Fruit fly (Drosophila melanogaster) whole organism, wandering third instar larva: ENCODE data around the gene Acsf3.

ENCODE experiments used
- CG9705 ChIP-seq: fragments of 200-800 bp; sonication (Bioruptor generic); optimal IDR thresholded peaks from 2 replicates; lab custom pipeline; 2018; ENCODE audit warnings: missing biosample characterization, mild to moderate bottlenecking, missing genetic modification characterization
- CrebA ChIP-seq: fragments of 200-800 bp; sonication (Bioruptor generic); optimal IDR thresholded peaks from 2 replicates; lab custom pipeline; 2016; ENCODE audit warnings: missing biosample characterization, mild to moderate bottlenecking, missing genetic modification characterization, borderline replicate concordance
- Dif ChIP-seq: fragments of 200-275, 200-300 bp; sonication (Bioruptor generic); optimal IDR thresholded peaks from 2 replicates; lab custom pipeline; 2018; ENCODE audit warnings: missing biosample characterization, missing genetic modification characterization; ENCODE audit not compliant: partially characterized antibody
- GATAd ChIP-seq: sonication (Bioruptor generic); optimal IDR thresholded peaks from 2 replicates; lab custom pipeline; 2016; ENCODE audit warnings: missing biosample characterization, missing genetic modification characterization
- HLH106 ChIP-seq: fragments of 200-800 bp; optimal IDR thresholded peaks from 3 replicates; lab custom pipeline; 2019; ENCODE audit warnings: missing biosample characterization, mild to moderate bottlenecking, missing genetic modification characterization, moderate library complexity
- Hnf4 ChIP-seq: fragments of 200-800 bp; sonication (Bioruptor generic); optimal IDR thresholded peaks from 2 replicates; lab custom pipeline; 2016; ENCODE audit warnings: missing biosample characterization, mild to moderate bottlenecking, missing genetic modification characterization
- Hr78 ChIP-seq: fragments of >200 bp; optimal IDR thresholded peaks from 2 replicates; lab custom pipeline; 2017; ENCODE audit warnings: missing biosample characterization, missing genetic modification characterization
- Hr83 ChIP-seq: fragments of 200-300 bp; sonication (Bioruptor generic); optimal IDR thresholded peaks from 2 replicates; lab custom pipeline; 2016; ENCODE audit warnings: missing biosample characterization, mild to moderate bottlenecking, missing genetic modification characterization, moderate library complexity; ENCODE audit not compliant: poor library complexity, severe bottlenecking
- Jra ChIP-seq: sonication (Bioruptor generic); optimal IDR thresholded peaks from 2 replicates; lab custom pipeline; 2016; ENCODE audit warnings: missing biosample characterization, missing genetic modification characterization
- Mio ChIP-seq: sonication (Bioruptor generic); optimal IDR thresholded peaks from 2 replicates; lab custom pipeline; 2016; ENCODE audit warnings: missing biosample characterization, missing genetic modification characterization
- N ChIP-seq: fragments of >200 bp; optimal IDR thresholded peaks from 2 replicates; lab custom pipeline; 2018; ENCODE audit warnings: missing biosample characterization, missing external identifiers, missing genetic modification characterization
- OdsH ChIP-seq: fragments of 200-800 bp; sonication (Bioruptor generic); optimal IDR thresholded peaks from 2 replicates; lab custom pipeline; 2016; ENCODE audit warnings: missing biosample characterization, mild to moderate bottlenecking, missing genetic modification characterization
- Rel ChIP-seq, 2 experiments: fragments of 200-800 bp; sonication (Bioruptor generic) in 1 of 2; optimal IDR thresholded peaks; 2 replicates in 1 of 2; 3 replicates in 1 of 2; lab custom pipeline; 2016 to 2019; ENCODE audit warnings: mild to moderate bottlenecking in 2 of 2, missing biosample characterization in 2 of 2, missing genetic modification characterization in 2 of 2, moderate library complexity in 1 of 2
- Sp1 ChIP-seq: fragments of 200-800 bp; sonication (Bioruptor generic); optimal IDR thresholded peaks from 3 replicates; lab custom pipeline; 2019; ENCODE audit warnings: missing biosample characterization, mild to moderate bottlenecking, missing genetic modification characterization, moderate library complexity
- Vsx2 ChIP-seq: fragments of 200-300, 225-300 bp; sonication (Bioruptor generic); optimal IDR thresholded peaks from 2 replicates; lab custom pipeline; 2018; ENCODE audit warnings: missing biosample characterization, missing genetic modification characterization; ENCODE audit not compliant: partially characterized antibody
- br ChIP-seq: fragments of 200-800 bp; sonication (Bioruptor generic); optimal IDR thresholded peaks from 2 replicates; lab custom pipeline; 2016; ENCODE audit warnings: missing biosample characterization, missing genetic modification characterization
- dl ChIP-seq, 2 experiments: fragments of 175-275, 200-275 bp in 1 of 2; fragments of 200-275 bp in 1 of 2; sonication (Bioruptor generic); optimal IDR thresholded peaks; lab custom pipeline; 2018; ENCODE audit warnings: mild to moderate bottlenecking in 2 of 2, missing biosample characterization in 2 of 2, missing genetic modification characterization in 2 of 2, moderate library complexity in 2 of 2; ENCODE audit not compliant: partially characterized antibody in 2 of 2, insufficient read depth in 1 of 2
- dmrt93B ChIP-seq: fragments of 200-800 bp; sonication (Bioruptor generic); optimal IDR thresholded peaks from 2 replicates; lab custom pipeline; 2018; ENCODE audit warnings: missing biosample characterization, mild to moderate bottlenecking, missing genetic modification characterization
- ey ChIP-seq: fragments of 200-800 bp; sonication (Bioruptor generic); optimal IDR thresholded peaks from 2 replicates; lab custom pipeline; 2016; ENCODE audit warnings: missing biosample characterization, missing genetic modification characterization
- foxo ChIP-seq, 2 experiments: fragments of 200-800 bp; sonication (Bioruptor generic); optimal IDR thresholded peaks; 2 replicates in 1 of 2; 3 replicates in 1 of 2; lab custom pipeline; 2016 to 2017; ENCODE audit warnings: missing biosample characterization in 2 of 2, missing genetic modification characterization in 2 of 2
- fru ChIP-seq: fragments of 200-800 bp; sonication (Bioruptor generic); optimal IDR thresholded peaks from 3 replicates; lab custom pipeline; 2016; ENCODE audit warnings: missing biosample characterization, mild to moderate bottlenecking, missing genetic modification characterization
- h ChIP-seq: fragments of 200-800 bp; sonication (Bioruptor generic); optimal IDR thresholded peaks from 3 replicates; lab custom pipeline; 2016; ENCODE audit warnings: missing biosample characterization, mild to moderate bottlenecking, missing genetic modification characterization
- jim ChIP-seq: fragments of 175-275, 200-325 bp; sonication (Bioruptor generic); optimal IDR thresholded peaks from 2 replicates; lab custom pipeline; 2016; ENCODE audit warnings: missing biosample characterization, mild to moderate bottlenecking, missing genetic modification characterization
- lola ChIP-seq: fragments of >200 bp; optimal IDR thresholded peaks from 2 replicates; lab custom pipeline; 2017; ENCODE audit warnings: missing biosample characterization, missing genetic modification characterization
- pan ChIP-seq: fragments of >200 bp; optimal IDR thresholded peaks from 2 replicates; lab custom pipeline; 2017
- psq ChIP-seq: fragments of 200-800 bp; sonication (Bioruptor generic); optimal IDR thresholded peaks from 3 replicates; lab custom pipeline; 2017; ENCODE audit warnings: missing biosample characterization, mild to moderate bottlenecking, missing genetic modification characterization, moderate library complexity
- rgr ChIP-seq: fragments of 200-800 bp; sonication (Bioruptor generic); optimal IDR thresholded peaks from 3 replicates; lab custom pipeline; 2016; ENCODE audit warnings: missing biosample characterization, mild to moderate bottlenecking, missing genetic modification characterization
- sage ChIP-seq: fragments of 200-800 bp; sonication (Bioruptor generic); optimal IDR thresholded peaks from 2 replicates; lab custom pipeline; 2016; ENCODE audit warnings: missing biosample characterization, mild to moderate bottlenecking, missing genetic modification characterization
- sv ChIP-seq: fragments of 200-800 bp; sonication (Bioruptor generic); optimal IDR thresholded peaks from 3 replicates; lab custom pipeline; 2016; ENCODE audit warnings: missing biosample characterization, missing genetic modification characterization
- tai ChIP-seq: sonication (Bioruptor generic); optimal IDR thresholded peaks from 2 replicates; lab custom pipeline; 2016; ENCODE audit warnings: missing biosample characterization, missing genetic modification characterization
- woc ChIP-seq: sonication (Bioruptor generic); optimal IDR thresholded peaks from 2 replicates; lab custom pipeline; 2016; ENCODE audit warnings: missing biosample characterization, mild to moderate bottlenecking, missing genetic modification characterization

The Acsf3 gene

dm6 chrX:7328746-7329145 lies at the start of gene Acsf3:
TSS of gene Acsf3 (plus strand) at chrX:7329046.
- no peak for TF ChIP-seq tai (GFP tag; lab: Kevin White, UChicago)
- TF ChIP-seq Sp1 (GFP tag; lab: Kevin White, UChicago), result no peak
- no peak for TF ChIP-seq rgr (GFP tag; lab: Kevin White, UChicago)
- TF ChIP-seq OdsH (GFP tag; lab: Kevin White, UChicago), result no peak
- TF ChIP-seq lola (GFP tag; lab: Kevin White, UChicago), result no peak
- TF ChIP-seq foxo (GFP tag; optimal IDR thresholded peaks at IDR 0.05; lab: Kevin White, UChicago), result no peak
- no peak for TF ChIP-seq psq
- no peak for TF ChIP-seq h
- no peak for TF ChIP-seq CrebA (GFP tag; lab: Kevin White, UChicago)
- no peak for TF ChIP-seq dmrt93B (GFP tag; lab: Kevin White, UChicago)
- TF ChIP-seq Vsx2 (GFP tag; lab: Kevin White, UChicago), result no peak
- no peak for TF ChIP-seq GATAd (GFP tag; lab: Kevin White, UChicago)

- no peak for TF ChIP-seq tai (GFP tag; lab: Kevin White, UChicago)
- TF ChIP-seq rgr (GFP tag; lab: Kevin White, UChicago), result no peak
- no peak for TF ChIP-seq Hr78 (GFP tag; lab: Kevin White, UChicago)
- no peak for TF ChIP-seq woc
- TF ChIP-seq HLH106 (tag; lab: Kevin White, UChicago), result no peak
- no peak for TF ChIP-seq pan (lab: Kevin White, UChicago)
- no peak for TF ChIP-seq sage
- no peak for TF ChIP-seq Jra (GFP tag; lab: Kevin White, UChicago)
- no peak for TF ChIP-seq Dif (GFP tag; lab: Kevin White, UChicago)
- no peak for TF ChIP-seq br
- TF ChIP-seq Rel (GFP tag; optimal IDR thresholded peaks at IDR 0.05; lab: Kevin White, UChicago), result no peak
- no peak for TF ChIP-seq Rel (tag; optimal IDR thresholded peaks at IDR 0.05; lab: Kevin White, UChicago)
- TF ChIP-seq ey (GFP tag; lab: Kevin White, UChicago), result no peak
- TF ChIP-seq sv (GFP tag; lab: Kevin White, UChicago), result no peak
- no peak for TF ChIP-seq Mio
Observed at dm6 chrX:7284964-7285363, 43.9 kb upstream of the Acsf3 start.

- TF ChIP-seq dl (GFP tag; optimal IDR thresholded peaks at IDR 0.05; lab: Kevin White, UChicago; ENCODE audit: insufficient read depth in 1 of 2, partially characterized antibody in 2 of 2) (peak in 1 of 2 experiments; percentile 52), Hnf4 (no peak), N (peak; percentile 61), jim (GFP tag; lab: Kevin White, UChicago) (no peak), dmrt93B (GFP tag; lab: Kevin White, UChicago) (no peak), Dif (GFP tag; lab: Kevin White, UChicago) (peak; percentile 65), psq (no peak)
- TF ChIP-seq, all 38 proteins: peak for 3
Observed at dm6 chrX:7285410-7285809, 43.4 kb upstream of the Acsf3 start.

- TF ChIP-seq Jra (GFP tag; lab: Kevin White, UChicago) (peak; percentile 68), ey (GFP tag; lab: Kevin White, UChicago) (peak; percentile 23), Rel (GFP tag; optimal IDR thresholded peaks at IDR 0.05; lab: Kevin White, UChicago) (no peak), Rel (tag; optimal IDR thresholded peaks at IDR 0.05; lab: Kevin White, UChicago) (peak; percentile 69), sage (no peak), dmrt93B (GFP tag; lab: Kevin White, UChicago) (peak; percentile 36), lola (GFP tag; lab: Kevin White, UChicago) (no peak), Mio (no peak), Hr83 (GFP tag; lab: Kevin White, UChicago) (peak; percentile 66), Hnf4 (peak; percentile 43), HLH106 (tag; lab: Kevin White, UChicago) (peak; percentile 54), h (peak; percentile 30), rgr (GFP tag; lab: Kevin White, UChicago) (peak; percentile 39), br (no peak), woc (peak; percentile 83), Vsx2 (GFP tag; lab: Kevin White, UChicago) (peak; percentile 88), Sp1 (GFP tag; lab: Kevin White, UChicago) (peak; percentile 46), fru (GFP tag; lab: Kevin White, UChicago) (peak; percentile 28), jim (GFP tag; lab: Kevin White, UChicago) (peak; percentile 23), foxo (GFP tag; optimal IDR thresholded peaks at IDR 0.05; lab: Kevin White, UChicago) (peak in 1 of 2 experiments; percentile 46), CG9705 (GFP tag; lab: Kevin White, UChicago) (no peak)
- TF ChIP-seq, all 38 proteins: peak for 15
Observed at dm6 chrX:7285995-7286985, 42.6 kb upstream of the Acsf3 start, which contains the start of gene CG2059. TSS of gene CG2059 (plus strand) at chrX:7286358.
